Worm (Caenorhabditis elegans): Measurements from ENCODE around the gene T16A9.5.

T16A9.5 gene

DNA sequence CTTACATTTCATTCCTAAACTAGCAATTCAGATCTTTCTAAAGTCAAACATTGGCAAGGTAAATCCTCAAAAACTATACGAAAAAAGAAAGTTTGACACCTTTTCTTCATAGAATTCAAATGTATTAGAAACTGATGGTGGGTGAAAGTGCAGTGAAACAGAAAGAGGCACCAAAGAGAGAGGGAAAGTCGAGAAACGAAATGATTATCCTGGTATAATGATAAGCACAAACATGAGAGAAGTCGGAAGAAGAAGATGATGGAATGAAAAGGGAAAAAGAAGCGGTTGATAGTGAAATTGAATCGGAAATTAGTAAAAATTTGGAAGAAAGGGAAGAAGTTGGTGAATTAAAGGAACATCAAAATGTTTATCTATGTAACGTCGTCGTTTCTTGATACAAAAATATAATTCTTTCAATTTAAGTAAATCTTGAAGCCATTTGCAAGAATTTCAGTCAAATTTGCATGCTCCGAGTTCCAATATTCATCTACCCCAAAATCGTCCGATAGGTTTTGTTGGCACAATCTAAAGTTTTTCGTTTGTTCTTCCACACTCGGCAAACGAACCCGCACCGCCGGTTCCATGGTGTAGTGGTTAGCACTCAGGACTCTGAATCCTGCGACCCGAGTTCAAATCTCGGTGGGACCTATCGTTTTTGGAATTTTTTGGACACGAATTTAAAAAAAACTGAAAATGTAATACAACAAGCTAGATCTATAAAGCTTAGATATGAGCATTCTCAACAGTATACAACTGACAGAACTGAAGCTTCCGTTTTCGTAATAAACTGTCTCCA lies 16.0 kb upstream of the T16A9.5 start (continued):
- peak; percentile 55 for TF ChIP-seq rpc-1 (optimal IDR thresholded peaks at IDR 0.05)
- TF ChIP-seq rpc-1 (tag; optimal IDR thresholded peaks at IDR 0.05): peak; percentile 80
- peak; percentile 0 for TF ChIP-seq snpc-4 (GFP tag; optimal IDR thresholded peaks at IDR 0.05)
- peak in 1 of 4 experiments; percentile 12 for TF ChIP-seq snpc-4 (tag; optimal IDR thresholded peaks at IDR 0.05)
- TF ChIP-seq attf-3 (GFP tag; conservative IDR thresholded peaks at IDR 0.05): no peak
- 0 out of 2 replicates have a peak, but pooled peaks have one; percentile 37 for TF ChIP-seq ztf-25 (GFP tag; IDR thresholded peaks at IDR 0.05)
- no peak for TF ChIP-seq ekl-4 (GFP tag; IDR thresholded peaks at IDR 0.05)
- peak; percentile 51; the same call in 1 of the 2 replicates for TF ChIP-seq D2030.7 (GFP tag; IDR thresholded peaks at IDR 0.05)

DNA sequence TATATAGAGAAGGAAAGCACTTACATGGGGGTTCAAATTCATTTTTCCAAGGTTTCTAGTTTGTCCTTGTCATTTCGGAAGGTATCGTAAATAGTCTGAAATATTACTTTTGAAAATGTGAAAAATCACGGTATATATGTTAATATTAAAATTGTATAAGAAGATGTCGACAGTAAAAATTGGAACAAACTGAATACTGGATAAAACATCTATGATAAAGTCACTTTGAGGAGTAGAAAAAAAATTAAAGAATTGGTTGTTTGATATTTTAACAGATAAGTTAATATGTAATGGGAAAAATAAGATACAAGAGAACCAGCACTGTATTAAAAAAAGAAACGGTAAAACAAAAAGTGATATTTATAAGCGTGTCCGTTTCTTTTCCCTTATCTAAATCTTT lies 11.4 kb upstream of the T16A9.5 start, which contains the start of gene nep-21:
Gene nep-21, minus strand, starts transcription at position 101 of the 400 bp plus-strand sequence.
- TF ChIP-seq ztf-22 (GFP tag; optimal IDR thresholded peaks at IDR 0.05): no peak

DNA sequence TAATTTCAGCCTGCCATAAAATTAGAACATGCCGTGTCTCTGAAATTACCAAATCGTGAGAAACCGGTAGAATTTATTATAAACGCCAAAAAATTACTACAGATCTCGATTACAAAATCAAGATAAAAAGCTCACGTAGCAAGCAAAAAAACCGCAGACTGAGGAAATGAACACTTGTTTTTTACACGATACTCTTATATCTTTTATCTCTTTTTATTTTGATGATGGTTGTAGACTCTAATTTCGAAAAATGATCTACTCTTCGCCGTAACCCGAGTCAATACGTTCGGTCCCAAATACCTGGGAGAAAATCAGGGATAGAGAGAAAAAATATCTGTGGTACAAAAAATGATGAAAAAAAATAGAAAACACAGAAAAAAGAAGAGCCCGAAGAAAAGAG lies 8.1 kb upstream of the T16A9.5 start:
- TF ChIP-seq athp-1 (tag; optimal IDR thresholded peaks at IDR 0.05): no peak
- no peak for TF ChIP-seq atf-7 (tag; optimal IDR thresholded peaks at IDR 0.05)
- no peak for TF ChIP-seq nhr-90 (tag; optimal IDR thresholded peaks at IDR 0.05)
- TF ChIP-seq ztf-6 (GFP tag; IDR thresholded peaks at IDR 0.05): no peak
- no peak for TF ChIP-seq aptf-2 (GFP tag; conservative IDR thresholded peaks at IDR 0.05)
- TF ChIP-seq ztf-22 (GFP tag; optimal IDR thresholded peaks at IDR 0.05): no peak
- no peak for TF ChIP-seq repo-1 (tag; optimal IDR thresholded peaks at IDR 0.05)
- no peak for TF ChIP-seq nfya-1 (tag; optimal IDR thresholded peaks at IDR 0.05; ENCODE audit: borderline replicate concordance, insufficient read depth)
- no peak for TF ChIP-seq F37B4.10 (GFP tag; IDR thresholded peaks at IDR 0.05)
- TF ChIP-seq ztf-3 (GFP tag; optimal IDR thresholded peaks at IDR 0.05): no peak
- no peak for TF ChIP-seq F22D6.2 (tag; optimal IDR thresholded peaks at IDR 0.05)
- no peak for TF ChIP-seq rcor-1 (GFP tag; IDR thresholded peaks at IDR 0.05)
- TF ChIP-seq Y79H2A.3 (GFP tag; conservative IDR thresholded peaks at IDR 0.05): no peak
- no peak for TF ChIP-seq unc-62 (GFP tag; optimal IDR thresholded peaks at IDR 0.05)

DNA sequence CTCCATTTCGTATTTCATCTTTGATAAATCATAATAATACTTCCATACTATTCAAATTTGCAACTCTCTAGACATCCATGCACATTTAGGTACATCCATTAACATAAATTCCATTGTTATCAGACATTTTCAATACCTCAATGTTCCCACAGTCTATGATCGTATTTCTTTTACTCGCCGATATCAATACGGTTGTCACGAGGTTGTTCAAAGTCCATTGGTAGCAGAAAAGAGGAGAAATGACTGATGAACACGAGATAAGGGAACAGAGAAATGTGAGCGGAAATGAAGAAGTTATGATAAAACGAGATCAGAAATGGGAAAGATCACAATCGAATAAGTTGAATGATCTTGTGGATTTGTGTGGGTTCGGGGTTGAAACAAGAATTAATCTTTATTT lies 2.2 kb downstream of the T16A9.5 start:
- TF ChIP-seq cebp-2 (GFP tag; IDR thresholded peaks at IDR 0.05) (no peak), ceh-27 (GFP tag; optimal IDR thresholded peaks at IDR 0.05) (no peak), egl-44 (GFP tag; IDR thresholded peaks at IDR 0.05) (0 out of 2 replicates have a peak, but pooled peaks have one; percentile 43), B0035.1 (tag; optimal IDR thresholded peaks at IDR 0.05) (no peak), nhr-80 (tag; optimal IDR thresholded peaks at IDR 0.05) (peak; percentile 50), efl-1 (GFP tag; optimal IDR thresholded peaks at IDR 0.05) (no peak)

DNA sequence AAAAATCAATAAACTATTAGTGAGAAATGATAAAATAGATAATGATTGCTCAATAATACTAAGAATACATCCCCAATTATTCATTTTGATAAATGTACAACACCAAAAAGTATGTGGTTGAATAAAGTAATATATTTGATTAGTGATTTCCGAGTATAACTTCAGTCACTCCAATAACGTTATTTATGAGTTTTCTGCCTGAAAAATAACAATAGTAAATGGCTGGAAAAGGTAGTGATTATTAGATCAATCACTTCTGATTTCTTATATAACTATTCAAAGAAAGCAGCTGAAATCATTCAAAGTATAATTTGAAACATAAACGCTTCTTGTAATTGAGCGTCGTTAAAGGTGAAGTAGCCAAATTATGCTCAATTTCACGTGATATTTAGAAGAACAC lies 4.3 kb downstream of the T16A9.5 start, which contains the start of gene str-230:
Gene str-230, minus strand, starts transcription at position 101 of the 400 bp plus-strand sequence.
- no peak for TF ChIP-seq C17E4.6 (GFP tag; IDR thresholded peaks at IDR 0.05)
- no peak for TF ChIP-seq bed-1 (GFP tag; IDR thresholded peaks at IDR 0.05)
- TF ChIP-seq tbx-9 (tag; optimal IDR thresholded peaks at IDR 0.05; ENCODE audit: borderline replicate concordance): no peak
- no peak for TF ChIP-seq F49E8.2 (tag; optimal IDR thresholded peaks at IDR 0.05; ENCODE audit: insufficient read depth)
- no peak for TF ChIP-seq athp-1 (tag; optimal IDR thresholded peaks at IDR 0.05)
- no peak for TF ChIP-seq F33H1.4 (GFP tag; IDR thresholded peaks at IDR 0.05)
- no peak for TF ChIP-seq mcd-1 (GFP tag; IDR thresholded peaks at IDR 0.05)
- TF ChIP-seq Y67H2A.10 (GFP tag; conservative IDR thresholded peaks at IDR 0.05): no peak
- no peak for TF ChIP-seq unc-62 (GFP tag; optimal IDR thresholded peaks at IDR 0.05)
- TF ChIP-seq mes-4 (tag; optimal IDR thresholded peaks at IDR 0.05): no peak
- TF ChIP-seq sdz-38 (tag; optimal IDR thresholded peaks at IDR 0.05): no peak
- TF ChIP-seq snpc-4 (GFP tag; optimal IDR thresholded peaks at IDR 0.05): no peak
- no peak for TF ChIP-seq snpc-4 (tag; optimal IDR thresholded peaks at IDR 0.05)
- TF ChIP-seq hmg-1.2 (GFP tag; IDR thresholded peaks at IDR 0.05): no peak
- no peak for TF ChIP-seq ceh-91 (GFP tag; IDR thresholded peaks at IDR 0.05)
- TF ChIP-seq aptf-2 (GFP tag; conservative IDR thresholded peaks at IDR 0.05): no peak
- TF ChIP-seq lsy-27 (tag; optimal IDR thresholded peaks at IDR 0.05; ENCODE audit: borderline replicate concordance, insufficient read depth): no peak
- TF ChIP-seq sea-2 (GFP tag; IDR thresholded peaks at IDR 0.05): no peak
